Worm (Caenorhabditis elegans) whole organism, early embryonic: ENCODE data around the gene C45G9.10.

Experiments used
- B0310.2 ChIP-seq: sonication (generic microtip); optimal IDR thresholded peaks from 2 replicates; lab custom pipeline; 2016; ENCODE audit warnings: mild to moderate bottlenecking, missing genetic modification characterization, missing compliant biosample characterization
- aly-1 ChIP-seq: sonication (generic microtip); optimal IDR thresholded peaks from 2 replicates; lab custom pipeline; 2016; ENCODE audit warnings: missing genetic modification characterization, missing compliant biosample characterization
- ama-1 ChIP-seq: fragments of 150-350 bp; optimal IDR thresholded peaks from 2 replicates; lab custom pipeline; 2014
- flt-1 ChIP-seq: fragments of 200-800 bp; sonication (Bioruptor generic); IDR thresholded peaks from 2 replicates; pipeline ENCODE4 v1.3.6; 2022; ENCODE audit warnings: missing genetic modification characterization, missing compliant biosample characterization
- scrt-1 ChIP-seq: fragments of 200-800 bp; sonication (Bioruptor generic); IDR thresholded peaks from 2 replicates; pipeline ENCODE4 v1.3.6; 2022; ENCODE audit warnings: missing genetic modification characterization, missing compliant biosample characterization
- sea-1 ChIP-seq: fragments of 200-800 bp; sonication (Bioruptor generic); conservative IDR thresholded peaks from 2 replicates; pipeline ENCODE4 v1.3.6; 2022; ENCODE audit warnings: missing genetic modification characterization, missing compliant biosample characterization
- tbx-11 ChIP-seq: fragments of 200-800 bp; sonication (Bioruptor generic); IDR thresholded peaks from 2 replicates; pipeline ENCODE4 v1.3.6; 2022; ENCODE audit warnings: missing genetic modification characterization, missing compliant biosample characterization
- tbx-37 ChIP-seq: fragments of 200-800 bp; sonication (Bioruptor generic); conservative IDR thresholded peaks from 2 replicates; pipeline ENCODE4 v1.3.6; 2022; ENCODE audit warnings: missing genetic modification reagents, missing genetic modification characterization, missing compliant biosample characterization
- tra-4 ChIP-seq: sonication (generic microtip); optimal IDR thresholded peaks from 2 replicates; lab custom pipeline; 2017; ENCODE audit warnings: missing genetic modification characterization, missing compliant biosample characterization

DNA sequence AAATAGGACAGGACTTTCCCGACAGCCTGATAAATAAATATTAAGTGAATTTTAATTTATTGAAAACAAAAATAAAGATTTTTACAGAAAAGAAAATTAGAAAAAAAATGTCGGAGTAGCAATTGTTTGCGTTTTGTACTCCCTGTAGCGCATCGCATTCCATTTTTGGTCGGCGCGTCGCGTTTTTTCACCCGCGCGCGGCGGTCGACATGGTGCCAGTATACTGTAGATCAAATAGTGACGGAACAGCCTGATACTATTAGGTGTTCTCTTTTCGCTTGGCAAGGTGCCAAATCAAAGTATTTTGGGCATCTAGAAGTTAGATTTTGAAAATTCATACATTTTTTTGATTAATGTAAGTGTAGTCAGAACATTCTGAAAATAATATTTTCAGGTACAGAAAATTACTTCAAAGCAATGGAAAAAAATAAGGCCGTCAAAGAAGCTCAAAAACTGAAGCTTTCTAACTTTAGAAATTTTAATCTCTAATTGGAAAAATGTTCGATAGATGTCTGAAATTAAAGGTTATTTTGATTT is 37.1 kb upstream of the C45G9.10 start:
- TF ChIP-seq ama-1 (lab: Kevin White, UChicago) (no peak), tbx-11 (GFP tag; lab: Robert Waterston, UW) (no peak), scrt-1 (GFP tag; lab: Robert Waterston, UW) (no peak), B0310.2 (no peak), flt-1 (no peak), tra-4 (tag; lab: Kevin White, UChicago) (no peak), aly-1 (tag; lab: Kevin White, UChicago) (no peak), tbx-37 (GFP tag; lab: Robert Waterston, UW) (no peak), sea-1 (GFP tag; lab: Robert Waterston, UW) (no peak)
